Worm (Caenorhabditis elegans) whole organism, early embryonic: ENCODE measurements around the gene F59E12.3.

Experiments used
- F13C5.2 ChIP-seq: sonication (generic microtip); optimal IDR thresholded peaks from 2 replicates; lab custom pipeline; 2017; ENCODE audit warnings: mild to moderate bottlenecking, missing genetic modification characterization, inconsistent platforms, missing compliant biosample characterization
- ama-1 ChIP-seq: fragments of 150-350 bp; optimal IDR thresholded peaks from 2 replicates; lab custom pipeline; 2014
- ceh-13 ChIP-seq: fragments of 200-800 bp; sonication (Bioruptor generic); optimal IDR thresholded peaks from 2 replicates; lab custom pipeline; 2018; ENCODE audit warnings: mild to moderate bottlenecking, missing genetic modification characterization, missing compliant biosample characterization
- flt-1 ChIP-seq: fragments of 200-800 bp; sonication (Bioruptor generic); IDR thresholded peaks from 2 replicates; pipeline ENCODE4 v1.3.6; 2022; ENCODE audit warnings: missing genetic modification characterization, missing compliant biosample characterization
- hmg-4 ChIP-seq: fragments of 200-800 bp; sonication (Bioruptor generic); optimal IDR thresholded peaks from 2 replicates; lab custom pipeline; 2018; ENCODE audit warnings: mild to moderate bottlenecking, missing genetic modification characterization, missing compliant biosample characterization
- pes-1 ChIP-seq: fragments of 200-800 bp; sonication (Bioruptor generic); IDR thresholded peaks from 2 replicates; pipeline ENCODE4 v1.3.6; 2022; ENCODE audit warnings: missing genetic modification reagents, missing genetic modification characterization, missing compliant biosample characterization

DNA sequence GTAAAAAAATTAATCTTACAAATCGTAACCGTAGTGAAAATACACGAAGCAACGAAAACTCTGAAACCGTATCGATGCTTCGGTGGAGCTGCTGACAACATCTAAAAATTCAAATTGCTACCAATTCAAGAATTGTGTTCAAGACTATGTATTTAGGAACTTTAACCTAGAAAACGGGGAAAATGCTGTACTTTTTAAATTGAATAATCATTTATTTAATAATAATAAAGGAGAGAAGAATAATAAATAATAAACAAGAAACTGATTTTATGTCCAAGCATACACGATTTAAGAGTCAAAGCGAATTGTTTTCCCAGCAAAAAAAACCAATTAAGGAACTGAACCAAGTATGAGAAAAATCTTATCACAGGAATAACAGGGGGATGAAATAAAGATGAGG, 31.4 kb downstream of the F59E12.3 start, which contains the start of gene C25H3.17:
- TF ChIP-seq F13C5.2 (tag; lab: Kevin White, UChicago) = no peak
- no peak for TF ChIP-seq ceh-13 (GFP tag; lab: Kevin White, UChicago)
- no peak for TF ChIP-seq ama-1 (lab: Kevin White, UChicago)
- TF ChIP-seq flt-1 (GFP tag; lab: Robert Waterston, UW) = no peak
- no peak for TF ChIP-seq pes-1 (GFP tag; lab: Robert Waterston, UW)
- TF ChIP-seq hmg-4 (GFP tag; lab: Kevin White, UChicago) = no peak
